Worm (Caenorhabditis elegans) whole organism, L3 larva: ENCODE data around the gene F23H12.10.

ENCODE experiments used
- ceh-82 ChIP-seq: fragments of 150-350 bp; optimal IDR thresholded peaks from 2 replicates; lab custom pipeline; 2014; ENCODE audit warnings: missing biosample characterization, missing genetic modification characterization
- fos-1 ChIP-seq: fragments of 150-350 bp; optimal IDR thresholded peaks from 2 replicates; lab custom pipeline; 2014; ENCODE audit warnings: missing biosample characterization, missing genetic modification characterization
- lin-15B ChIP-seq: fragments of 150-350 bp; optimal IDR thresholded peaks from 2 replicates; lab custom pipeline; 2014; ENCODE audit warnings: missing biosample characterization, missing genetic modification characterization
- nhr-237 ChIP-seq: fragments of 150-350 bp; optimal IDR thresholded peaks from 2 replicates; lab custom pipeline; 2014; ENCODE audit warnings: missing biosample characterization, missing genetic modification characterization
- nhr-76 ChIP-seq: fragments of 150-350 bp; sonication (generic microtip); optimal IDR thresholded peaks from 5 replicates; lab custom pipeline; 2014; ENCODE audit warnings: missing biosample characterization, missing genetic modification characterization
- pqm-1 ChIP-seq: fragments of 150-350 bp; optimal IDR thresholded peaks from 2 replicates; lab custom pipeline; 2017; ENCODE audit warnings: missing biosample characterization, missing genetic modification characterization, inconsistent platforms
- unc-39 ChIP-seq: sonication (generic microtip); optimal IDR thresholded peaks from 4 replicates; lab custom pipeline; 2017; ENCODE audit warnings: missing biosample characterization, missing genetic modification characterization

- TF ChIP-seq ceh-82 = no peak
- TF ChIP-seq lin-15B = no peak
- no peak for TF ChIP-seq fos-1
- no peak for TF ChIP-seq nhr-76 (tag; lab: Kevin White, UChicago)
- no peak for TF ChIP-seq unc-39 (tag; lab: Kevin White, UChicago)
- TF ChIP-seq nhr-237 (tag; lab: Kevin White, UChicago) = no peak
- TF ChIP-seq pqm-1 (tag; lab: Kevin White, UChicago) = no peak
These were observed 20.6 kb downstream of the F23H12.10 start for ce11 chrV:12353505-12353904.
